Fruit fly (Drosophila melanogaster): ENCODE data around the gene CG2909.

dm6 chrX:10331718-10332117 is 5.5 kb downstream of the CG2909 start, which contains the start of gene CG15306:
- no peak for TF ChIP-seq CG8478 (optimal IDR thresholded peaks at IDR 0.05)
- no peak for TF ChIP-seq CTCF (optimal IDR thresholded peaks at IDR 0.05)
